Worm (Caenorhabditis elegans) whole organism, young adult: ENCODE results near the gene hecw-1.

Experiments
- B0019.2 ChIP-seq: fragments of 200-800 bp; sonication (Bioruptor generic); conservative IDR thresholded peaks from 2 replicates; pipeline ENCODE4 v1.3.6; 2022; ENCODE audit warnings: missing genetic modification reagents, missing genetic modification characterization, missing compliant biosample characterization
- C17E4.6 ChIP-seq: fragments of 200-800 bp; sonication (Bioruptor generic); IDR thresholded peaks from 2 replicates; pipeline ENCODE4 v1.3.6; 2022; ENCODE audit warnings: missing genetic modification reagents, missing genetic modification characterization, missing compliant biosample characterization
- D2030.7 ChIP-seq: fragments of 200-800 bp; sonication (Bioruptor generic); IDR thresholded peaks from 2 replicates; pipeline ENCODE4 v1.3.6; 2022; ENCODE audit warnings: missing genetic modification reagents, missing genetic modification characterization, missing compliant biosample characterization
- F49E8.2 ChIP-seq: sonication (generic microtip); optimal IDR thresholded peaks from 3 replicates; lab custom pipeline; 2017; ENCODE audit warnings: missing genetic modification characterization, mild to moderate bottlenecking, missing compliant biosample characterization, antibody characterized with exemption, moderate library complexity; ENCODE audit not compliant: insufficient read depth
- F55B11.4 ChIP-seq: sonication (generic microtip); optimal IDR thresholded peaks from 2 replicates; lab custom pipeline; 2016; ENCODE audit warnings: missing compliant biosample characterization, missing genetic modification characterization, borderline replicate concordance; ENCODE audit not compliant: insufficient read depth
- F57C9.4 ChIP-seq: sonication (generic microtip); optimal IDR thresholded peaks from 2 replicates; lab custom pipeline; 2017; ENCODE audit warnings: mild to moderate bottlenecking, missing genetic modification characterization, missing compliant biosample characterization
- T26A5.8 ChIP-seq: sonication (generic microtip); optimal IDR thresholded peaks from 2 replicates; lab custom pipeline; 2016; ENCODE audit warnings: missing genetic modification characterization, missing compliant biosample characterization
- Y67H2A.10 ChIP-seq: fragments of 200-800 bp; sonication (Bioruptor generic); conservative IDR thresholded peaks from 2 replicates; pipeline ENCODE4 v1.3.6; 2022; ENCODE audit warnings: missing genetic modification reagents, missing genetic modification characterization, missing compliant biosample characterization
- Y79H2A.3 ChIP-seq: fragments of 200-800 bp; sonication (Bioruptor generic); conservative IDR thresholded peaks from 2 replicates; pipeline ENCODE4 v1.3.6; 2022; ENCODE audit warnings: missing genetic modification reagents, missing genetic modification characterization, missing compliant biosample characterization
- ama-1 ChIP-seq, 3 experiments: fragments of 150-350 bp in 1 of 3; sonication (generic microtip) in 2 of 3; optimal IDR thresholded peaks; 2 replicates each; lab custom pipeline; 2014 to 2018; ENCODE audit warnings: missing biosample characterization in 2 of 3, missing genetic modification characterization in 2 of 3, missing genetic modification reagents in 2 of 3
- athp-1 ChIP-seq: sonication (generic microtip); optimal IDR thresholded peaks from 2 replicates; lab custom pipeline; 2017; ENCODE audit warnings: mild to moderate bottlenecking, missing genetic modification characterization, missing compliant biosample characterization
- attf-6 ChIP-seq: fragments of 200-800 bp; sonication (Bioruptor generic); IDR thresholded peaks from 2 replicates; pipeline ENCODE4 v1.3.6; 2022; ENCODE audit warnings: missing genetic modification reagents, missing genetic modification characterization, missing compliant biosample characterization
- ceh-40 ChIP-seq: fragments of 200-800 bp; sonication (Bioruptor generic); IDR thresholded peaks from 2 replicates; pipeline ENCODE4 v1.3.6; 2022; ENCODE audit warnings: missing genetic modification characterization, missing compliant biosample characterization
- ceh-91 ChIP-seq: fragments of 200-800 bp; sonication (Bioruptor generic); IDR thresholded peaks from 2 replicates; pipeline ENCODE4 v1.3.6; 2022; ENCODE audit warnings: missing genetic modification reagents, missing genetic modification characterization, missing compliant biosample characterization
- die-1 ChIP-seq: sonication (generic microtip); optimal IDR thresholded peaks from 2 replicates; lab custom pipeline; 2016; ENCODE audit warnings: missing genotype, mild to moderate bottlenecking, missing genetic modification characterization, missing compliant biosample characterization
- dox-1 ChIP-seq: fragments of 200-800 bp; sonication (Bioruptor generic); IDR thresholded peaks from 2 replicates; pipeline ENCODE4 v1.3.6; 2022; ENCODE audit warnings: missing genetic modification reagents, missing genetic modification characterization, missing compliant biosample characterization
- dpff-1 ChIP-seq: sonication (generic microtip); optimal IDR thresholded peaks from 2 replicates; lab custom pipeline; 2017; ENCODE audit warnings: mild to moderate bottlenecking, missing genetic modification characterization, missing compliant biosample characterization
- dpl-1 ChIP-seq: fragments of 150-350 bp; optimal IDR thresholded peaks from 2 replicates; lab custom pipeline; 2014; ENCODE audit warnings: missing biosample characterization, missing genetic modification reagents, missing genetic modification characterization
- ekl-4 ChIP-seq: fragments of 200-800 bp; sonication (Bioruptor generic); IDR thresholded peaks from 2 replicates; pipeline ENCODE4 v1.3.6; 2022; ENCODE audit warnings: missing genetic modification reagents, missing genetic modification characterization, missing compliant biosample characterization
- hmg-1.2 ChIP-seq: fragments of 200-800 bp; sonication (Bioruptor generic); IDR thresholded peaks from 2 replicates; pipeline ENCODE4 v1.3.6; 2022; ENCODE audit warnings: missing genetic modification reagents, missing genetic modification characterization, missing compliant biosample characterization
- hrde-1 ChIP-seq: sonication (generic microtip); optimal IDR thresholded peaks from 2 replicates; lab custom pipeline; 2016; ENCODE audit warnings: missing genetic modification characterization, mild to moderate bottlenecking, missing compliant biosample characterization, moderate library complexity, missing genotype, missing genetic modification reagents, borderline replicate concordance
- hsf-1 ChIP-seq: fragments of 200-800 bp; sonication (Bioruptor generic); IDR thresholded peaks from 2 replicates; pipeline ENCODE4 v1.3.6; 2022; ENCODE audit warnings: missing genetic modification reagents, missing genetic modification characterization, missing compliant biosample characterization
- let-607 ChIP-seq, 2 experiments: fragments of 200-800 bp in 1 of 2; sonication (Bioruptor generic) in 1 of 2; sonication (generic microtip) in 1 of 2; optimal IDR thresholded peaks; 2 replicates each; lab custom pipeline; 2016 to 2018; ENCODE audit warnings: mild to moderate bottlenecking in 2 of 2, missing compliant biosample characterization in 2 of 2, missing genetic modification characterization in 2 of 2, moderate library complexity in 2 of 2, missing genotype in 1 of 2
- lin-54 ChIP-seq: fragments of 200-800 bp; sonication (Bioruptor generic); optimal IDR thresholded peaks from 2 replicates; lab custom pipeline; 2018; ENCODE audit warnings: mild to moderate bottlenecking, missing genetic modification characterization, missing compliant biosample characterization
- lsl-1 ChIP-seq: fragments of 200-800 bp; sonication (Bioruptor generic); optimal IDR thresholded peaks from 2 replicates; lab custom pipeline; 2018; ENCODE audit warnings: mild to moderate bottlenecking, missing genetic modification characterization, moderate library complexity, missing compliant biosample characterization
- madf-3 ChIP-seq: fragments of 200-800 bp; sonication (Bioruptor generic); IDR thresholded peaks from 2 replicates; pipeline ENCODE4 v1.3.6; 2022; ENCODE audit warnings: missing genetic modification reagents, missing genetic modification characterization, missing compliant biosample characterization
- madf-6 ChIP-seq: fragments of 200-800 bp; sonication (Bioruptor generic); IDR thresholded peaks from 2 replicates; pipeline ENCODE4 v1.3.6; 2022; ENCODE audit warnings: missing genetic modification reagents, missing genetic modification characterization, missing compliant biosample characterization
- madf-8 ChIP-seq: fragments of 200-800 bp; sonication (Bioruptor generic); conservative IDR thresholded peaks from 2 replicates; pipeline ENCODE4 v1.3.6; 2022; ENCODE audit warnings: missing genetic modification reagents, missing genetic modification characterization, missing compliant biosample characterization
- mcd-1 ChIP-seq: fragments of 200-800 bp; sonication (Bioruptor generic); IDR thresholded peaks from 2 replicates; pipeline ENCODE4 v1.3.6; 2022; ENCODE audit warnings: missing genetic modification reagents, missing genetic modification characterization, missing compliant biosample characterization
- nfyb-1 ChIP-seq: fragments of 200-800 bp; sonication (Bioruptor generic); IDR thresholded peaks from 2 replicates; pipeline ENCODE4 v1.3.6; 2022; ENCODE audit warnings: missing genetic modification reagents, missing genetic modification characterization, missing compliant biosample characterization
- nhr-120 ChIP-seq: fragments of 200-800 bp; sonication (Bioruptor generic); IDR thresholded peaks from 2 replicates; pipeline ENCODE4 v1.3.6; 2022; ENCODE audit warnings: missing genetic modification characterization, missing compliant biosample characterization
- nhr-80 ChIP-seq: sonication (generic microtip); optimal IDR thresholded peaks from 2 replicates; lab custom pipeline; 2016; ENCODE audit warnings: missing genetic modification characterization, missing compliant biosample characterization
- pbrm-1 ChIP-seq: fragments of 200-800 bp; sonication (Bioruptor generic); IDR thresholded peaks from 2 replicates; pipeline ENCODE4 v1.3.6; 2022; ENCODE audit warnings: missing genetic modification reagents, missing genetic modification characterization, missing compliant biosample characterization
- rcor-1 ChIP-seq: fragments of 200-800 bp; sonication (Bioruptor generic); IDR thresholded peaks from 2 replicates; pipeline ENCODE4 v1.3.6; 2022; ENCODE audit warnings: missing genetic modification reagents, missing genetic modification characterization, missing compliant biosample characterization
- rpc-1 ChIP-seq, 2 experiments: fragments of 150-350 bp in 1 of 2; sonication (generic microtip) in 1 of 2; optimal IDR thresholded peaks; 2 replicates each; lab custom pipeline; 2014 to 2018; ENCODE audit warnings: missing biosample characterization in 1 of 2, missing genetic modification characterization in 1 of 2, missing genetic modification reagents in 1 of 2, missing genotype in 1 of 2
- snpc-1.3 ChIP-seq: sonication (generic microtip); optimal IDR thresholded peaks from 2 replicates; lab custom pipeline; 2017; ENCODE audit warnings: missing genetic modification characterization, mild to moderate bottlenecking, missing compliant biosample characterization, antibody characterized with exemption, moderate library complexity, missing genotype, missing genetic modification reagents; ENCODE audit not compliant: insufficient read depth
- snpc-3.4 ChIP-seq: sonication (generic microtip); optimal IDR thresholded peaks from 2 replicates; lab custom pipeline; 2017; ENCODE audit warnings: missing genetic modification characterization, mild to moderate bottlenecking, missing compliant biosample characterization, antibody characterized with exemption, moderate library complexity, missing genotype, missing genetic modification reagents
- tbp1 ChIP-seq: fragments of 200-800 bp; sonication (Bioruptor generic); optimal IDR thresholded peaks from 2 replicates; lab custom pipeline; 2018; ENCODE audit warnings: mild to moderate bottlenecking, missing genetic modification characterization, missing compliant biosample characterization
- tlf-1 ChIP-seq: fragments of 200-800 bp; sonication (Bioruptor generic); optimal IDR thresholded peaks from 2 replicates; lab custom pipeline; 2018; ENCODE audit warnings: mild to moderate bottlenecking, missing genetic modification characterization, missing compliant biosample characterization
- unc-62 ChIP-seq: fragments of 150-350 bp; optimal IDR thresholded peaks from 2 replicates; lab custom pipeline; 2014; ENCODE audit warnings: missing biosample characterization, missing genetic modification reagents, missing genetic modification characterization
- xnd-1 ChIP-seq: sonication (generic microtip); optimal IDR thresholded peaks from 2 replicates; lab custom pipeline; 2016; ENCODE audit warnings: missing genotype, missing genetic modification reagents, missing genetic modification characterization, missing compliant biosample characterization
- ztf-18 ChIP-seq: sonication (generic microtip); optimal IDR thresholded peaks from 2 replicates; lab custom pipeline; 2016; ENCODE audit warnings: missing genotype, mild to moderate bottlenecking, missing genetic modification characterization, missing compliant biosample characterization

The hecw-1 gene

ce11 chrIII:3395112-3395511, 5.3 kb upstream of the hecw-1 start:
- TF ChIP-seq hmg-1.2 (GFP tag; lab: Robert Waterston, UW) (peak; percentile 25; the same call in 1 of the 2 replicates), nhr-80 (tag; lab: Kevin White, UChicago) (no peak), T26A5.8 (tag; lab: Kevin White, UChicago) (no peak), ama-1 (optimal IDR thresholded peaks at IDR 0.05; lab: Kevin White, UChicago) (peak; percentile 21), ama-1 (GFP tag; optimal IDR thresholded peaks at IDR 0.05; lab: Kevin White, UChicago) (no peak)

ce11 chrIII:3393687-3394086, 3.9 kb upstream of the hecw-1 start, which contains the start of gene mlc-4:
Gene mlc-4 (minus strand): TSS chrIII:3393787.
- TF ChIP-seq nhr-120 (GFP tag; lab: Robert Waterston, UW) (no peak), mcd-1 (GFP tag; lab: Robert Waterston, UW) (no peak), C17E4.6 (no peak), snpc-1.3 (no peak), hrde-1 (tag; lab: Kevin White, UChicago) (no peak)

ce11 chrIII:3390144-3390543, 374 bp upstream of the hecw-1 start:
- no peak for TF ChIP-seq Y67H2A.10 (GFP tag; lab: Robert Waterston, UW)
- TF ChIP-seq B0019.2 (GFP tag; lab: Robert Waterston, UW): 0 out of 2 replicates have a peak, but pooled peaks have one; percentile 7
- peak; percentile 91 for TF ChIP-seq lin-54 (GFP tag; lab: Kevin White, UChicago)
- no peak for TF ChIP-seq let-607 (tag; optimal IDR thresholded peaks at IDR 0.05; lab: Kevin White, UChicago)
- TF ChIP-seq hsf-1 (GFP tag; lab: Robert Waterston, UW): peak; percentile 61
- TF ChIP-seq dox-1 (GFP tag; lab: Robert Waterston, UW): peak; percentile 22; the same call in 1 of the 2 replicates
- peak; percentile 62 for TF ChIP-seq athp-1
- TF ChIP-seq unc-62 (GFP tag; lab: Kevin White, UChicago): no peak
- 0 out of 2 replicates have a peak, but pooled peaks have one; percentile 40 for TF ChIP-seq ekl-4 (GFP tag; lab: Robert Waterston, UW)
- 0 out of 2 replicates have a peak, but pooled peaks have one; percentile 36 for TF ChIP-seq nfyb-1 (GFP tag; lab: Robert Waterston, UW)
- peak; percentile 65 for TF ChIP-seq snpc-3.4 (tag; lab: Kevin White, UChicago)
- TF ChIP-seq hrde-1 (tag; lab: Kevin White, UChicago): peak; percentile 9
- TF ChIP-seq F49E8.2: peak; percentile 85
- TF ChIP-seq attf-6 (GFP tag; lab: Robert Waterston, UW): 0 out of 2 replicates have a peak, but pooled peaks have one; percentile 12
- peak; percentile 99 for TF ChIP-seq xnd-1 (tag; lab: Kevin White, UChicago)
- TF ChIP-seq madf-6 (GFP tag; lab: Robert Waterston, UW): peak; percentile 98
- no peak for TF ChIP-seq ceh-40 (GFP tag; lab: Robert Waterston, UW)
- TF ChIP-seq rcor-1 (GFP tag; lab: Robert Waterston, UW): peak; percentile 51
- peak; percentile 34; the same call in 1 of the 2 replicates for TF ChIP-seq hmg-1.2 (GFP tag; lab: Robert Waterston, UW)
- TF ChIP-seq die-1 (tag; lab: Kevin White, UChicago): no peak
- peak; percentile 99 for TF ChIP-seq lsl-1 (GFP tag; lab: Kevin White, UChicago)
- TF ChIP-seq F57C9.4: no peak
- peak; percentile 87 for TF ChIP-seq ceh-91 (GFP tag; lab: Robert Waterston, UW)
- TF ChIP-seq D2030.7 (GFP tag; lab: Robert Waterston, UW): peak; percentile 93
- peak; percentile 27 for TF ChIP-seq dpl-1 (GFP tag; lab: Kevin White, UChicago)
- no peak for TF ChIP-seq ztf-18 (tag; lab: Kevin White, UChicago)
- no peak for TF ChIP-seq C17E4.6
- TF ChIP-seq pbrm-1 (GFP tag; lab: Robert Waterston, UW): peak; percentile 57; the same call in 1 of the 2 replicates
- TF ChIP-seq Y79H2A.3 (GFP tag; lab: Robert Waterston, UW): no peak
- TF ChIP-seq mcd-1 (GFP tag; lab: Robert Waterston, UW): peak; percentile 71
- no peak for TF ChIP-seq dpff-1 (tag; lab: Kevin White, UChicago)
- no peak for TF ChIP-seq F55B11.4 (tag; lab: Kevin White, UChicago)
- TF ChIP-seq snpc-1.3: peak; percentile 28
- TF ChIP-seq madf-3 (GFP tag; lab: Robert Waterston, UW): no peak
- TF ChIP-seq madf-8: peak; percentile 91
- peak; percentile 49 for TF ChIP-seq tbp1
- TF ChIP-seq tlf-1 (GFP tag; lab: Kevin White, UChicago): peak; percentile 73
- no peak for TF ChIP-seq rpc-1 (optimal IDR thresholded peaks at IDR 0.05; lab: Kevin White, UChicago)
- TF ChIP-seq rpc-1 (tag; optimal IDR thresholded peaks at IDR 0.05; lab: Kevin White, UChicago): no peak
